Comparison of ENCODE assay signal across 1 fruit fly cellular context in genomic region chr3R:14001208-14001916, dm6.
A peak's percentile ranks its signal among the peaks of the same experiment; 100 is the strongest.
TF ChIP-seq lines count a peak whose summit lies in the region.

No protein-coding gene starts in this region.

TF ChIP-seq in whole organism, embryonic, 481 proteins besides CTCF, POLR2A, EP300 and RAD21 (continued from another document):
- TF ChIP-seq CG15269 (tag; optimal IDR thresholded peaks at IDR 0.05; lab: Kevin White, UChicago) (peak; percentile 20), phol (tag; optimal IDR thresholded peaks at IDR 0.05; lab: Kevin White, UChicago) (peak; percentile 16), cato (GFP tag; optimal IDR thresholded peaks at IDR 0.05; lab: Kevin White, UChicago; ENCODE audit: borderline replicate concordance) (no peak), Chrac-16 (GFP tag; optimal IDR thresholded peaks at IDR 0.05; lab: Kevin White, UChicago) (no peak), CG31388 (GFP tag; optimal IDR thresholded peaks at IDR 0.05; lab: Kevin White, UChicago) (no peak), crp (GFP tag; optimal IDR thresholded peaks at IDR 0.05; lab: Kevin White, UChicago) (no peak), Med (GFP tag; lab: Kevin White, UChicago) (peak; percentile 28), nmo (GFP tag; optimal IDR thresholded peaks at IDR 0.05; lab: Kevin White, UChicago) (peak; percentile 8), Nf-YA (GFP tag; IDR thresholded peaks at IDR 0.05; lab: Robert Waterston, UW) (no peak), hb (GFP tag; IDR thresholded peaks at IDR 0.05; lab: Robert Waterston, UW; ENCODE audit: partially characterized antibody) (no peak), unpg (GFP tag; optimal IDR thresholded peaks at IDR 0.05; lab: Kevin White, UChicago) (peak; percentile 30), dmrt99B (tag; optimal IDR thresholded peaks at IDR 0.05; lab: Kevin White, UChicago) (peak; percentile 26), Stat92E (GFP tag; optimal IDR thresholded peaks at IDR 0.05; lab: Kevin White, UChicago) (no peak)
TF ChIP-seq in whole organism, embryonic: peak in this region for 26.
